Fruit fly (Drosophila melanogaster): Measurements from ENCODE around the gene CG14563.

The CG14563 gene

DNA sequence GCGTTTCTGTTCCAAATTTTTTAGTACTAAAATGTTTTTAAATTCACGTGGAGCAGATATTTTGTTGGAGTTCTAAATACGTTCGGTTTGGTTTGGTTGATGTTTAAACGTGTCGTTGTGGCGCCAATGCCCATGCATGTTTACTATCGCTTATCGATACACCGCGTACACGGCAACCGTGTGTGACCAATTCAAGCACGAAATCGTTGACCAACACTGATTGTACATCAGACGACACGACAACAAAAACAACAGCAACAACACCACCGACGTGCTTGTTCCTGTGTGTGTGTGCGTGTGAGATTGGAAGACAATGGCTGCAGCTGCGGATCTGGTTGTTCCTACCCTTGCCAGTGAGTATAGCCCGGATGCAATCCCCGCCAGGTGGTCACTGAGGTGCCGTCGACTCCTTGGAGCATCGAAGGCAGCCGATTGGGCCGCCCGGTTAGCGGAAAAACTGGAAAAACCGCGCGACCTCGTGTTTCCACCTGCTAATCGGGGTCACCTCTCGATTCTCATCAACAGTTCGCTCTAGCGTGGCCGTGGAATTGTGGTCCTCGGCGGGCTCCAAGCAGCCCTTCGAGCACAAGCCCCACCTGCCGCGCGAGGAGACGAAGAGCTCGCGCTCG lies 17.3 kb downstream of the CG14563 start, which contains the start of gene eIF2A (continued):
- TF ChIP-seq da (GFP tag; optimal IDR thresholded peaks at IDR 0.05) (no peak), D (optimal IDR thresholded peaks at IDR 0.05) (peak; percentile 67), D (GFP tag; optimal IDR thresholded peaks at IDR 0.05) (peak; percentile 35), dm (GFP tag; optimal IDR thresholded peaks at IDR 0.05) (peak; percentile 89), CG10321 (GFP tag; IDR thresholded peaks at IDR 0.05) (peak; percentile 59; the same call in 1 of the 2 replicates), MBD-R2 (GFP tag; IDR thresholded peaks at IDR 0.05) (peak; percentile 88), sr (GFP tag; IDR thresholded peaks at IDR 0.05) (no peak; the same call in 2 of the 3 replicates), CG34376 (GFP tag; optimal IDR thresholded peaks at IDR 0.05) (peak; percentile 51), HmgD (GFP tag; optimal IDR thresholded peaks at IDR 0.05) (peak; percentile 92), pnt (GFP tag; optimal IDR thresholded peaks at IDR 0.05) (no peak), tio (GFP tag; optimal IDR thresholded peaks at IDR 0.05) (no peak), Max (GFP tag; optimal IDR thresholded peaks at IDR 0.05) (peak; percentile 52), Blimp-1 (GFP tag; optimal IDR thresholded peaks at IDR 0.05) (no peak), Lpt (GFP tag; optimal IDR thresholded peaks at IDR 0.05) (no peak), ci (GFP tag; IDR thresholded peaks at IDR 0.05) (peak; percentile 84), HLHmδ (GFP tag; optimal IDR thresholded peaks at IDR 0.05) (peak; percentile 70), Ada2b (GFP tag; IDR thresholded peaks at IDR 0.05) (0 out of 2 replicates have a peak, but pooled peaks have one; percentile 14), CG11456 (GFP tag; IDR thresholded peaks at IDR 0.05) (peak; percentile 69; the same call in 1 of the 3 replicates), CG11695 (GFP tag; IDR thresholded peaks at IDR 0.05) (0 out of 3 replicates have a peak, but pooled peaks have one; percentile 6), Ssrp (tag; optimal IDR thresholded peaks at IDR 0.05) (no peak), peb (GFP tag; IDR thresholded peaks at IDR 0.05) (0 out of 2 replicates have a peak, but pooled peaks have one; percentile 21), br (optimal IDR thresholded peaks at IDR 0.05) (no peak), psq (GFP tag; optimal IDR thresholded peaks at IDR 0.05) (no peak), pita (GFP tag; optimal IDR thresholded peaks at IDR 0.05) (no peak), CG15514 (GFP tag; optimal IDR thresholded peaks at IDR 0.05) (peak; percentile 89), sd (tag; optimal IDR thresholded peaks at IDR 0.05) (no peak), nerfin-2 (GFP tag; IDR thresholded peaks at IDR 0.05; ENCODE audit: partially characterized antibody) (peak; percentile 76), disco-r (GFP tag; optimal IDR thresholded peaks at IDR 0.05) (peak; percentile 49), NC2β (GFP tag; optimal IDR thresholded peaks at IDR 0.05) (peak; percentile 66), onecut (GFP tag; IDR thresholded peaks at IDR 0.05) (no peak; the same call in 1 of the 2 replicates), sens (GFP tag) (peak; percentile 14), NFAT (GFP tag; IDR thresholded peaks at IDR 0.05) (peak; percentile 69), Asciz (GFP tag; optimal IDR thresholded peaks at IDR 0.05) (no peak), Taf1 (GFP tag; IDR thresholded peaks at IDR 0.05) (peak; percentile 37; the same call in 1 of the 2 replicates), Dref (GFP tag; IDR thresholded peaks at IDR 0.05) (peak; percentile 99), sens-2 (GFP tag; IDR thresholded peaks at IDR 0.05) (no peak), CG18011 (GFP tag; optimal IDR thresholded peaks at IDR 0.05) (peak; percentile 45), CG33213 (GFP tag; optimal IDR thresholded peaks at IDR 0.05) (peak; percentile 85), Six4 (GFP tag; optimal IDR thresholded peaks at IDR 0.05) (peak; percentile 21), Eip74EF (GFP tag; optimal IDR thresholded peaks at IDR 0.05) (peak in 1 of 2 experiments; percentile 8), Xrp1 (GFP tag; IDR thresholded peaks at IDR 0.05) (peak; percentile 71), CG7372 (GFP tag; IDR thresholded peaks at IDR 0.05) (no peak), CG7745 (tag; optimal IDR thresholded peaks at IDR 0.05) (no peak), CoRest (tag; optimal IDR thresholded peaks at IDR 0.05) (peak; percentile 38), CG4854 (GFP tag; optimal IDR thresholded peaks at IDR 0.05) (peak; percentile 36), Gug (GFP tag; IDR thresholded peaks at IDR 0.05) (no peak; the same call in 3 of the 4 replicates), CG6813 (GFP tag; optimal IDR thresholded peaks at IDR 0.05) (peak; percentile 18), CG14014 (GFP tag; IDR thresholded peaks at IDR 0.05) (peak; percentile 49), chinmo (GFP tag; IDR thresholded peaks at IDR 0.05; ENCODE audit: partially characterized antibody) (peak; percentile 84; the same call in 3 of the 4 replicates), zen2 (GFP tag; IDR thresholded peaks at IDR 0.05; ENCODE audit: partially characterized antibody) (no peak; the same call in 2 of the 3 replicates)

Measured in whole organism, embryonic.